Worm (Caenorhabditis elegans) whole organism, L4/young adult: ENCODE results near the gene F26F12.5.

Experiments
- W03F9.2 ChIP-seq: fragments of 150-350 bp; optimal IDR thresholded peaks from 2 replicates; lab custom pipeline; 2014; ENCODE audit warnings: missing biosample characterization, missing genetic modification characterization
- him-1 ChIP-seq: sonication (generic microtip); optimal IDR thresholded peaks from 2 replicates; lab custom pipeline; 2016; ENCODE audit warnings: missing genotype, missing genetic modification reagents, missing genetic modification characterization, missing compliant biosample characterization

ce11 chrV:5880064-5880463 lies 15.1 kb upstream of the F26F12.5 start, which contains the start of gene C02G6.3:
- TF ChIP-seq him-1 (tag; lab: Kevin White, UChicago) (no peak), W03F9.2 (tag; lab: Kevin White, UChicago) (no peak)
